Worm (Caenorhabditis elegans) whole organism, L3 larva: ENCODE measurements around the gene EGAP1.1.
A peak's percentile ranks its signal among the peaks of the same experiment; 100 is the strongest.

Experiments
- ZK546.5 ChIP-seq: sonication (generic microtip); optimal IDR thresholded peaks from 2 replicates; lab custom pipeline; 2017; ENCODE audit warnings: missing biosample characterization, missing genetic modification characterization
- aly-2 ChIP-seq: fragments of 150-350 bp; optimal IDR thresholded peaks from 2 replicates; lab custom pipeline; 2014; ENCODE audit warnings: missing biosample characterization, missing genetic modification characterization
- ama-1 ChIP-seq: fragments of 150-350 bp; optimal IDR thresholded peaks from 2 replicates; lab custom pipeline; 2018
- ceh-16 ChIP-seq: sonication (generic microtip); optimal IDR thresholded peaks from 2 replicates; lab custom pipeline; 2017; ENCODE audit warnings: missing biosample characterization, missing genetic modification characterization
- ceh-28 ChIP-seq: fragments of 150-350 bp; optimal IDR thresholded peaks from 2 replicates; lab custom pipeline; 2014; ENCODE audit warnings: missing biosample characterization, missing genetic modification reagents, missing genetic modification characterization
- ceh-82 ChIP-seq: fragments of 150-350 bp; optimal IDR thresholded peaks from 2 replicates; lab custom pipeline; 2014; ENCODE audit warnings: missing biosample characterization, missing genetic modification characterization
- ceh-9 ChIP-seq: sonication (generic microtip); optimal IDR thresholded peaks from 2 replicates; lab custom pipeline; 2018; ENCODE audit warnings: missing biosample characterization, missing genetic modification characterization
- daf-12 ChIP-seq: fragments of 150-350 bp; optimal IDR thresholded peaks from 2 replicates; lab custom pipeline; 2014; ENCODE audit warnings: missing biosample characterization, missing genetic modification reagents, missing genetic modification characterization
- egl-27 ChIP-seq: sonication (generic microtip); optimal IDR thresholded peaks from 4 replicates; lab custom pipeline; 2017; ENCODE audit warnings: missing biosample characterization, missing genetic modification reagents, missing genetic modification characterization
- egl-5 ChIP-seq: fragments of 150-350 bp; optimal IDR thresholded peaks from 2 replicates; lab custom pipeline; 2017; ENCODE audit warnings: missing biosample characterization, missing genetic modification reagents, missing genetic modification characterization, inconsistent platforms
- elt-1 ChIP-seq: fragments of 150-350 bp; optimal IDR thresholded peaks from 2 replicates; lab custom pipeline; 2014; ENCODE audit warnings: missing biosample characterization, missing genetic modification characterization
- elt-2 ChIP-seq: sonication (generic microtip); optimal IDR thresholded peaks from 2 replicates; lab custom pipeline; 2016; ENCODE audit warnings: missing genetic modification reagents, mild to moderate bottlenecking, missing genetic modification characterization, missing compliant biosample characterization
- elt-3 ChIP-seq, 3 experiments: fragments of 150-350 bp in 1 of 3; sonication (generic microtip) in 2 of 3; optimal IDR thresholded peaks; 2 replicates in 2 of 3; 4 replicates in 1 of 3; lab custom pipeline; 2014 to 2017; ENCODE audit warnings: missing biosample characterization in 3 of 3, missing genetic modification characterization in 3 of 3
- eor-1 ChIP-seq, 2 experiments: fragments of 150-350 bp; optimal IDR thresholded peaks; 2 replicates each; lab custom pipeline; 2014 to 2018; ENCODE audit warnings: missing biosample characterization in 2 of 2, missing genetic modification characterization in 2 of 2
- fkh-10 ChIP-seq: sonication (generic microtip); optimal IDR thresholded peaks from 2 replicates; lab custom pipeline; 2017; ENCODE audit warnings: missing biosample characterization, missing genetic modification reagents, missing genetic modification characterization
- fkh-2 ChIP-seq: fragments of 150-350 bp; optimal IDR thresholded peaks from 2 replicates; lab custom pipeline; 2014; ENCODE audit warnings: missing biosample characterization, missing genetic modification reagents, missing genetic modification characterization
- fos-1 ChIP-seq: fragments of 150-350 bp; optimal IDR thresholded peaks from 2 replicates; lab custom pipeline; 2014; ENCODE audit warnings: missing biosample characterization, missing genetic modification characterization
- hmg-11 ChIP-seq: sonication (generic microtip); optimal IDR thresholded peaks from 2 replicates; lab custom pipeline; 2016; ENCODE audit warnings: missing genetic modification characterization, missing compliant biosample characterization
- jun-1 ChIP-seq: fragments of 150-350 bp; optimal IDR thresholded peaks from 2 replicates; lab custom pipeline; 2014; ENCODE audit warnings: missing biosample characterization, missing genetic modification reagents, missing genetic modification characterization
- lin-15B ChIP-seq: fragments of 150-350 bp; optimal IDR thresholded peaks from 2 replicates; lab custom pipeline; 2014; ENCODE audit warnings: missing biosample characterization, missing genetic modification characterization
- lin-39 ChIP-seq: fragments of 150-350 bp; optimal IDR thresholded peaks from 2 replicates; lab custom pipeline; 2018; ENCODE audit warnings: missing biosample characterization, missing genetic modification reagents, missing genetic modification characterization
- lsy-12 ChIP-seq: sonication (generic microtip); optimal IDR thresholded peaks from 2 replicates; lab custom pipeline; 2016; ENCODE audit warnings: mild to moderate bottlenecking, missing genetic modification characterization, missing compliant biosample characterization
- mdl-1 ChIP-seq: fragments of 150-350 bp; optimal IDR thresholded peaks from 2 replicates; lab custom pipeline; 2014; ENCODE audit warnings: missing biosample characterization, missing genetic modification characterization
- mml-1 ChIP-seq: fragments of 150-350 bp; sonication (generic microtip); optimal IDR thresholded peaks from 3 replicates; lab custom pipeline; 2014; ENCODE audit warnings: missing biosample characterization, missing genetic modification characterization
- nfya-1 ChIP-seq: sonication (generic microtip); optimal IDR thresholded peaks from 2 replicates; lab custom pipeline; 2017; ENCODE audit warnings: missing genetic modification characterization, mild to moderate bottlenecking, missing compliant biosample characterization, antibody characterized with exemption, moderate library complexity; ENCODE audit not compliant: insufficient read depth
- nhr-11 ChIP-seq: fragments of 150-350 bp; optimal IDR thresholded peaks from 2 replicates; lab custom pipeline; 2014; ENCODE audit warnings: missing biosample characterization, missing genetic modification characterization
- nhr-12 ChIP-seq: fragments of 150-350 bp; optimal IDR thresholded peaks from 2 replicates; lab custom pipeline; 2014; ENCODE audit warnings: missing biosample characterization, missing genetic modification characterization
- nhr-23 ChIP-seq: fragments of 150-350 bp; optimal IDR thresholded peaks from 2 replicates; lab custom pipeline; 2014; ENCODE audit warnings: missing biosample characterization, missing genetic modification reagents, missing genetic modification characterization
- nhr-237 ChIP-seq: fragments of 150-350 bp; optimal IDR thresholded peaks from 2 replicates; lab custom pipeline; 2014; ENCODE audit warnings: missing biosample characterization, missing genetic modification characterization
- nhr-25 ChIP-seq: sonication (generic microtip); optimal IDR thresholded peaks from 2 replicates; lab custom pipeline; 2017; ENCODE audit warnings: missing biosample characterization, missing genetic modification characterization
- nhr-28 ChIP-seq: fragments of 150-350 bp; optimal IDR thresholded peaks from 2 replicates; lab custom pipeline; 2014; ENCODE audit warnings: missing biosample characterization, missing genetic modification characterization
- nhr-43 ChIP-seq: sonication (generic microtip); optimal IDR thresholded peaks from 2 replicates; lab custom pipeline; 2016; ENCODE audit warnings: mild to moderate bottlenecking, missing genetic modification characterization, missing compliant biosample characterization; ENCODE audit not compliant: poor library complexity, severe bottlenecking
- nhr-67 ChIP-seq: fragments of 150-350 bp; optimal IDR thresholded peaks from 2 replicates; lab custom pipeline; 2014; ENCODE audit warnings: missing biosample characterization, missing genetic modification characterization
- nhr-76 ChIP-seq: fragments of 150-350 bp; sonication (generic microtip); optimal IDR thresholded peaks from 5 replicates; lab custom pipeline; 2014; ENCODE audit warnings: missing biosample characterization, missing genetic modification characterization
- nhr-77 ChIP-seq: fragments of 150-350 bp; optimal IDR thresholded peaks from 2 replicates; lab custom pipeline; 2014; ENCODE audit warnings: missing biosample characterization, missing genetic modification characterization
- pha-4 ChIP-seq: fragments of 150-350 bp; optimal IDR thresholded peaks from 2 replicates; lab custom pipeline; 2014; ENCODE audit warnings: missing biosample characterization, missing genetic modification reagents, missing genetic modification characterization
- pqm-1 ChIP-seq: fragments of 150-350 bp; optimal IDR thresholded peaks from 2 replicates; lab custom pipeline; 2017; ENCODE audit warnings: missing biosample characterization, missing genetic modification characterization, inconsistent platforms
- sea-2 ChIP-seq: fragments of 150-350 bp; sonication (generic microtip); optimal IDR thresholded peaks from 4 replicates; lab custom pipeline; 2014; ENCODE audit warnings: missing biosample characterization, missing genetic modification reagents, missing genetic modification characterization
- snpc-4 ChIP-seq: fragments of 150-350 bp; optimal IDR thresholded peaks from 2 replicates; lab custom pipeline; 2014; ENCODE audit warnings: missing biosample characterization, missing genetic modification characterization
- tbx-2 ChIP-seq: sonication (generic microtip); optimal IDR thresholded peaks from 2 replicates; lab custom pipeline; 2016; ENCODE audit warnings: mild to moderate bottlenecking, missing genetic modification characterization, missing compliant biosample characterization
- unc-39 ChIP-seq: sonication (generic microtip); optimal IDR thresholded peaks from 4 replicates; lab custom pipeline; 2017; ENCODE audit warnings: missing biosample characterization, missing genetic modification characterization
- unc-62 ChIP-seq: fragments of 150-350 bp; sonication (generic microtip); optimal IDR thresholded peaks from 4 replicates; lab custom pipeline; 2014; ENCODE audit warnings: missing biosample characterization, missing genetic modification reagents, missing genetic modification characterization
- zag-1 ChIP-seq: fragments of 150-350 bp; optimal IDR thresholded peaks from 2 replicates; lab custom pipeline; 2014; ENCODE audit warnings: missing biosample characterization, missing genetic modification characterization
- ztf-11 ChIP-seq: fragments of 150-350 bp; optimal IDR thresholded peaks from 2 replicates; lab custom pipeline; 2014; ENCODE audit warnings: missing biosample characterization, missing genetic modification characterization
- ztf-4 ChIP-seq: fragments of 150-350 bp; optimal IDR thresholded peaks from 2 replicates; lab custom pipeline; 2014; ENCODE audit warnings: missing biosample characterization, missing genetic modification characterization

EGAP1.1 gene

ce11 chrIII:5939453-5940296 lies 2.7 kb upstream of the EGAP1.1 start, which contains the start of gene ubq-1:
Gene ubq-1, plus strand, starts transcription at chrIII:5940254.
- TF ChIP-seq elt-2 (tag; lab: Kevin White, UChicago), result peak; percentile 15
- no peak for TF ChIP-seq daf-12 (tag; lab: Kevin White, UChicago)
- peak; percentile 15 for TF ChIP-seq egl-27
- TF ChIP-seq ceh-82 (tag; lab: Kevin White, UChicago), result peak; percentile 15
- no peak for TF ChIP-seq mml-1 (tag; lab: Kevin White, UChicago)
- peak; percentile 28 for TF ChIP-seq hmg-11 (tag; lab: Kevin White, UChicago)
- peak; percentile 7 for TF ChIP-seq nhr-23 (tag; lab: Kevin White, UChicago)
- peak; percentile 59 for TF ChIP-seq ama-1 (lab: Kevin White, UChicago)
- peak; percentile 24 for TF ChIP-seq nfya-1 (tag; lab: Kevin White, UChicago)
- TF ChIP-seq pha-4, result peak; percentile 61
- TF ChIP-seq nhr-25 (tag; lab: Kevin White, UChicago), result peak; percentile 64

ce11 chrIII:5938790-5939452 lies 1.9 kb upstream of the EGAP1.1 start:
- TF ChIP-seq pqm-1 (tag; lab: Kevin White, UChicago) (peak; percentile 61), lin-39 (tag; lab: Kevin White, UChicago) (peak; percentile 13), ceh-16 (no peak), pha-4 (peak; percentile 57), elt-2 (tag; lab: Kevin White, UChicago) (peak; percentile 69), nhr-12 (tag; lab: Kevin White, UChicago) (no peak), lsy-12 (tag; lab: Kevin White, UChicago) (no peak)

ce11 chrIII:5938013-5938412 lies 993 bp upstream of the EGAP1.1 start:
- no peak for TF ChIP-seq lsy-12 (tag; lab: Kevin White, UChicago)
- TF ChIP-seq elt-2 (tag; lab: Kevin White, UChicago), result peak; percentile 50
- no peak for TF ChIP-seq nhr-76 (tag; lab: Kevin White, UChicago)
- no peak for TF ChIP-seq unc-39 (tag; lab: Kevin White, UChicago)
- TF ChIP-seq mdl-1 (tag; lab: Kevin White, UChicago), result peak; percentile 23
- TF ChIP-seq egl-5 (tag; lab: Kevin White, UChicago), result peak; percentile 38
- TF ChIP-seq eor-1 (tag; optimal IDR thresholded peaks at IDR 0.05; lab: Kevin White, UChicago), result peak in 1 of 2 experiments; percentile 54
- peak; percentile 32 for TF ChIP-seq ceh-16
- TF ChIP-seq nfya-1 (tag; lab: Kevin White, UChicago), result peak; percentile 83
- TF ChIP-seq ceh-9 (tag; lab: Kevin White, UChicago), result no peak
- TF ChIP-seq lin-39 (tag; lab: Kevin White, UChicago), result peak; percentile 96
- TF ChIP-seq ZK546.5 (tag; lab: Kevin White, UChicago), result no peak
- TF ChIP-seq fkh-10 (GFP tag; lab: Kevin White, UChicago), result no peak
- TF ChIP-seq zag-1 (tag; lab: Kevin White, UChicago), result no peak
- peak; percentile 97 for TF ChIP-seq elt-1 (tag; lab: Kevin White, UChicago)
- peak; percentile 15 for TF ChIP-seq ama-1 (lab: Kevin White, UChicago)
- no peak for TF ChIP-seq mml-1 (tag; lab: Kevin White, UChicago)
- peak; percentile 95 for TF ChIP-seq nhr-23 (tag; lab: Kevin White, UChicago)
- no peak for TF ChIP-seq nhr-28
- TF ChIP-seq nhr-12 (tag; lab: Kevin White, UChicago), result no peak
- peak; percentile 40 for TF ChIP-seq snpc-4 (tag; lab: Kevin White, UChicago)
- no peak for TF ChIP-seq fkh-2 (tag; lab: Kevin White, UChicago)
- TF ChIP-seq pqm-1 (tag; lab: Kevin White, UChicago), result no peak
- TF ChIP-seq nhr-67 (tag; lab: Kevin White, UChicago), result no peak
- TF ChIP-seq jun-1 (tag; lab: Kevin White, UChicago), result peak; percentile 21
- TF ChIP-seq sea-2 (GFP tag; lab: Kevin White, UChicago), result no peak
- peak; percentile 14 for TF ChIP-seq ztf-4 (tag; lab: Kevin White, UChicago)
- no peak for TF ChIP-seq nhr-77 (tag; lab: Kevin White, UChicago)
- peak; percentile 52 for TF ChIP-seq pha-4
- no peak for TF ChIP-seq nhr-237 (tag; lab: Kevin White, UChicago)
- peak; percentile 72 for TF ChIP-seq ceh-28 (tag; lab: Kevin White, UChicago)
- no peak for TF ChIP-seq aly-2 (tag; lab: Kevin White, UChicago)
- peak in 1 of 3 experiments; percentile 52 for TF ChIP-seq elt-3 (tag; optimal IDR thresholded peaks at IDR 0.05; lab: Kevin White, UChicago)
- no peak for TF ChIP-seq nhr-11 (tag; lab: Kevin White, UChicago)
- TF ChIP-seq nhr-25 (tag; lab: Kevin White, UChicago), result peak; percentile 95
- peak; percentile 93 for TF ChIP-seq unc-62 (GFP tag; lab: Kevin White, UChicago)
- TF ChIP-seq ztf-11 (tag; lab: Kevin White, UChicago), result no peak
- TF ChIP-seq nhr-43 (tag; lab: Kevin White, UChicago), result peak; percentile 78
- TF ChIP-seq tbx-2, result peak; percentile 38
- no peak for TF ChIP-seq lin-15B (tag; lab: Kevin White, UChicago)
- TF ChIP-seq fos-1 (tag; lab: Kevin White, UChicago), result peak; percentile 55
- TF ChIP-seq ceh-82 (tag; lab: Kevin White, UChicago), result no peak
